Fruit fly (Drosophila melanogaster) whole organism, embryonic: ENCODE data around the gene CG11356.

Source experiments
- Abd-B ChIP-seq: fragments of 200-800 bp; sonication (Bioruptor generic); optimal IDR thresholded peaks from 2 replicates; lab custom pipeline; 2018; ENCODE audit warnings: missing biosample characterization, mild to moderate bottlenecking, missing genetic modification characterization, moderate library complexity
- Adf1 ChIP-seq: fragments of 200-800 bp; sonication (Bioruptor generic); IDR thresholded peaks from 2 replicates; pipeline ENCODE4 v1.3.6; 2022; ENCODE audit warnings: missing biosample characterization, missing genetic modification characterization
- Aef1 ChIP-seq: fragments of 200-800 bp; sonication (Bioruptor generic); IDR thresholded peaks from 3 replicates; pipeline ENCODE4 v1.3.6; 2022; ENCODE audit warnings: missing biosample characterization, missing genetic modification characterization
- B-H1 ChIP-seq: fragments of 200-800 bp; sonication (Bioruptor generic); IDR thresholded peaks from 3 replicates; pipeline ENCODE4 v1.3.6; 2022; ENCODE audit warnings: missing biosample characterization, missing genetic modification characterization
- CG12299 ChIP-seq: fragments of 200-800 bp; sonication (Bioruptor generic); optimal IDR thresholded peaks from 2 replicates; lab custom pipeline; 2018; ENCODE audit warnings: missing biosample characterization, mild to moderate bottlenecking, missing genetic modification characterization
- CG15601 ChIP-seq: fragments of 200-800 bp; sonication (Bioruptor generic); optimal IDR thresholded peaks from 3 replicates; lab custom pipeline; 2019; ENCODE audit warnings: missing biosample characterization, mild to moderate bottlenecking, missing genetic modification characterization, moderate library complexity
- CG17328 ChIP-seq: fragments of 200-800 bp; sonication (Bioruptor generic); IDR thresholded peaks from 2 replicates; pipeline ENCODE4 v1.3.6; 2022; ENCODE audit warnings: missing biosample characterization, missing genetic modification characterization
- CG17359 ChIP-seq: fragments of 200-800 bp; sonication (Bioruptor generic); optimal IDR thresholded peaks from 3 replicates; lab custom pipeline; 2018; ENCODE audit warnings: missing biosample characterization, mild to moderate bottlenecking, missing genetic modification characterization, moderate library complexity
- CG17829 ChIP-seq: fragments of 200-800 bp; optimal IDR thresholded peaks from 2 replicates; lab custom pipeline; 2019; ENCODE audit warnings: missing biosample characterization, mild to moderate bottlenecking, missing genetic modification characterization, moderate library complexity
- CG31388 ChIP-seq: fragments of 200-800 bp; sonication (Bioruptor generic); optimal IDR thresholded peaks from 2 replicates; lab custom pipeline; 2016; ENCODE audit warnings: missing biosample characterization, missing genetic modification characterization
- CG4328 ChIP-seq: fragments of 200-800 bp; sonication (Bioruptor generic); optimal IDR thresholded peaks from 3 replicates; lab custom pipeline; 2017; ENCODE audit warnings: missing biosample characterization, missing genetic modification reagents, missing genetic modification characterization
- CG4854 ChIP-seq: fragments of 200-800 bp; sonication (Bioruptor generic); optimal IDR thresholded peaks from 2 replicates; lab custom pipeline; 2016; ENCODE audit warnings: missing biosample characterization, missing genetic modification characterization, inconsistent platforms
- CG5180 ChIP-seq: fragments of 200-800 bp; sonication (Bioruptor generic); optimal IDR thresholded peaks from 3 replicates; lab custom pipeline; 2017; ENCODE audit warnings: missing biosample characterization, missing genetic modification characterization, mild to moderate bottlenecking, moderate library complexity, missing genetic modification reagents
- CG7556 ChIP-seq: fragments of 200-800 bp; sonication (Bioruptor generic); optimal IDR thresholded peaks from 2 replicates; lab custom pipeline; 2017; ENCODE audit warnings: missing biosample characterization, mild to moderate bottlenecking, missing genetic modification characterization
- CG9817 ChIP-seq: fragments of 200-800 bp; sonication (Bioruptor generic); optimal IDR thresholded peaks from 2 replicates; lab custom pipeline; 2018; ENCODE audit warnings: missing biosample characterization, mild to moderate bottlenecking, missing genetic modification characterization, moderate library complexity
- CG9932 ChIP-seq: fragments of 200-800 bp; sonication (Bioruptor generic); IDR thresholded peaks from 2 replicates; pipeline ENCODE4 v1.3.6; 2022; ENCODE audit warnings: missing biosample characterization, missing genetic modification characterization
- Dp ChIP-seq: fragments of 200-800 bp; sonication (Bioruptor generic); optimal IDR thresholded peaks from 2 replicates; lab custom pipeline; 2018; ENCODE audit warnings: missing biosample characterization, mild to moderate bottlenecking, missing genetic modification characterization, moderate library complexity
- H2.0 ChIP-seq: fragments of 200-800 bp; sonication (Bioruptor generic); IDR thresholded peaks from 2 replicates; pipeline ENCODE4 v1.3.6; 2022; ENCODE audit warnings: missing biosample characterization, missing genetic modification characterization
- Hand ChIP-seq: fragments of 200-800 bp; sonication (Bioruptor generic); optimal IDR thresholded peaks from 2 replicates; lab custom pipeline; 2017; ENCODE audit warnings: mild to moderate bottlenecking, missing biosample characterization, missing genetic modification reagents, missing genetic modification characterization
- HmgD ChIP-seq: fragments of 200-800 bp; sonication (Bioruptor generic); optimal IDR thresholded peaks from 3 replicates; lab custom pipeline; 2016; ENCODE audit warnings: missing biosample characterization, missing genetic modification characterization
- Hmr ChIP-seq: fragments of 200-800 bp; sonication (Bioruptor generic); optimal IDR thresholded peaks from 3 replicates; lab custom pipeline; 2017; ENCODE audit warnings: mild to moderate bottlenecking, missing biosample characterization, missing genetic modification reagents, missing genetic modification characterization
- MESR4 ChIP-seq: fragments of 200-800 bp; sonication (Bioruptor generic); optimal IDR thresholded peaks from 2 replicates; lab custom pipeline; 2018; ENCODE audit warnings: missing biosample characterization, mild to moderate bottlenecking, missing genetic modification characterization, moderate library complexity
- Nf-YC ChIP-seq: fragments of 200-800 bp; optimal IDR thresholded peaks from 3 replicates; lab custom pipeline; 2019; ENCODE audit warnings: missing biosample characterization, mild to moderate bottlenecking, missing genetic modification characterization, moderate library complexity
- Opbp ChIP-seq: fragments of 200-800 bp; sonication (Bioruptor generic); IDR thresholded peaks from 3 replicates; pipeline ENCODE4 v1.3.6; 2022; ENCODE audit warnings: missing biosample characterization, missing genetic modification characterization; ENCODE audit not compliant: partially characterized antibody
- Ravus ChIP-seq: fragments of 200-800 bp; sonication (Bioruptor generic); IDR thresholded peaks from 2 replicates; pipeline ENCODE4 v1.3.6; 2022; ENCODE audit warnings: missing biosample characterization, missing genetic modification characterization
- Sin3A ChIP-seq: fragments of >200 bp; optimal IDR thresholded peaks from 2 replicates; lab custom pipeline; 2018
- Sox102F ChIP-seq: fragments of 200-800 bp; sonication (Bioruptor generic); optimal IDR thresholded peaks from 2 replicates; lab custom pipeline; 2018; ENCODE audit warnings: missing biosample characterization, mild to moderate bottlenecking, missing genetic modification characterization, moderate library complexity
- amos ChIP-seq: fragments of 200-800 bp; sonication (Bioruptor generic); IDR thresholded peaks from 2 replicates; pipeline ENCODE4 v1.3.6; 2022; ENCODE audit warnings: missing biosample characterization, missing genetic modification characterization; ENCODE audit not compliant: partially characterized antibody
- bsh ChIP-seq, 2 experiments: fragments of 200-800 bp; sonication (Bioruptor generic); optimal IDR thresholded peaks; 2 replicates each; lab custom pipeline; 2017 to 2018; ENCODE audit warnings: mild to moderate bottlenecking in 2 of 2, missing biosample characterization in 2 of 2, missing genetic modification characterization in 2 of 2, moderate library complexity in 1 of 2
- btn ChIP-seq: fragments of 200-800 bp; sonication (Bioruptor generic); optimal IDR thresholded peaks from 2 replicates; lab custom pipeline; 2016; ENCODE audit warnings: missing biosample characterization, missing genetic modification characterization
- cad ChIP-seq: fragments of >200 bp; optimal IDR thresholded peaks from 2 replicates; lab custom pipeline; 2017; ENCODE audit warnings: missing biosample characterization, missing genetic modification characterization
- chif ChIP-seq, 2 experiments: fragments of 200-800 bp; sonication (Bioruptor generic); optimal IDR thresholded peaks; 3 replicates each; lab custom pipeline; 2016; ENCODE audit warnings: missing biosample characterization in 2 of 2, missing genetic modification characterization in 2 of 2
- da ChIP-seq: fragments of 200-800 bp; sonication (Bioruptor generic); optimal IDR thresholded peaks from 2 replicates; lab custom pipeline; 2016; ENCODE audit warnings: missing biosample characterization, missing genetic modification characterization
- dm ChIP-seq: fragments of 200-800 bp; sonication (Bioruptor generic); optimal IDR thresholded peaks from 3 replicates; lab custom pipeline; 2016; ENCODE audit warnings: missing biosample characterization, missing genetic modification characterization
- dmrt11E ChIP-seq: fragments of 200-800 bp; sonication (Bioruptor generic); optimal IDR thresholded peaks from 3 replicates; lab custom pipeline; 2018; ENCODE audit warnings: missing biosample characterization, mild to moderate bottlenecking, missing genetic modification characterization, moderate library complexity
- fd64A ChIP-seq: fragments of 200-800 bp; sonication (Bioruptor generic); optimal IDR thresholded peaks from 3 replicates; lab custom pipeline; 2018; ENCODE audit warnings: missing biosample characterization, mild to moderate bottlenecking, missing genetic modification characterization
- luna ChIP-seq: fragments of 200-800 bp; sonication (Bioruptor generic); optimal IDR thresholded peaks from 2 replicates; lab custom pipeline; 2016; ENCODE audit warnings: missing biosample characterization, missing genetic modification characterization
- p53 ChIP-seq: fragments of 200-800 bp; sonication (Bioruptor generic); optimal IDR thresholded peaks from 2 replicates; lab custom pipeline; 2016; ENCODE audit warnings: missing biosample characterization, missing genetic modification characterization
- pan ChIP-seq, 4 experiments: fragments of >200 bp in 3 of 4; fragments of 200-800 bp in 1 of 4; sonication (Bioruptor generic) in 1 of 4; optimal IDR thresholded peaks in 3 of 4; IDR thresholded peaks in 1 of 4; 2 replicates each; pipeline versions ENCODE4 v1.3.6 to Lab custom; 2017 to 2022; ENCODE audit warnings: missing biosample characterization in 2 of 4, missing genetic modification characterization in 2 of 4, mixed read lengths in 1 of 4
- phol ChIP-seq: fragments of 200-800 bp; sonication (Bioruptor generic); optimal IDR thresholded peaks from 3 replicates; lab custom pipeline; 2018; ENCODE audit warnings: missing biosample characterization, mild to moderate bottlenecking, missing genetic modification characterization, moderate library complexity
- ro ChIP-seq: fragments of 200-800 bp; sonication (Bioruptor generic); IDR thresholded peaks from 2 replicates; pipeline ENCODE4 v1.3.6; 2022; ENCODE audit warnings: missing biosample characterization, missing genetic modification characterization
- run ChIP-seq: fragments of 200-800 bp; sonication (Bioruptor generic); optimal IDR thresholded peaks from 3 replicates; lab custom pipeline; 2018; ENCODE audit warnings: missing biosample characterization, mild to moderate bottlenecking, missing genetic modification characterization
- salm ChIP-seq: fragments of 200-800 bp; sonication (Bioruptor generic); optimal IDR thresholded peaks from 2 replicates; lab custom pipeline; 2018; ENCODE audit warnings: missing biosample characterization, mild to moderate bottlenecking, missing genetic modification characterization
- sens ChIP-seq: fragments of 200-800 bp; sonication (Bioruptor generic); peaks from one replicate; lab custom pipeline; 2016; ENCODE audit warnings: missing biosample characterization, missing genetic modification characterization
- sim ChIP-seq: fragments of 200-800 bp; sonication (Bioruptor generic); IDR thresholded peaks from 2 replicates; pipeline ENCODE4 v1.3.6; 2022; ENCODE audit warnings: missing biosample characterization, missing genetic modification characterization
- slbo ChIP-seq: fragments of 200-800 bp; sonication (Bioruptor generic); IDR thresholded peaks from 2 replicates; pipeline ENCODE4 v1.3.6; 2022; ENCODE audit warnings: missing biosample characterization, missing genetic modification characterization
- tap ChIP-seq: fragments of 200-800 bp; optimal IDR thresholded peaks from 3 replicates; lab custom pipeline; 2019; ENCODE audit warnings: missing biosample characterization, mild to moderate bottlenecking, missing genetic modification characterization, moderate library complexity
- ttk ChIP-seq: fragments of 200-800 bp; sonication (Bioruptor generic); IDR thresholded peaks from 2 replicates; pipeline ENCODE4 v2.1.2; 2022; ENCODE audit warnings: missing biosample characterization, missing genetic modification characterization
- unpg ChIP-seq: fragments of 200-800 bp; sonication (Bioruptor generic); optimal IDR thresholded peaks from 3 replicates; lab custom pipeline; 2018; ENCODE audit warnings: missing biosample characterization, mild to moderate bottlenecking, missing genetic modification characterization, moderate library complexity
- usp ChIP-seq: fragments of >200 bp; optimal IDR thresholded peaks from 2 replicates; lab custom pipeline; 2017; ENCODE audit warnings: missing biosample characterization, missing genetic modification characterization
- yki ChIP-seq: fragments of >200 bp; optimal IDR thresholded peaks from 3 replicates; lab custom pipeline; 2018
- z ChIP-seq: fragments of 200-800 bp; sonication (Bioruptor generic); IDR thresholded peaks from 3 replicates; pipeline ENCODE4 v1.3.6; 2022; ENCODE audit warnings: missing biosample characterization, missing genetic modification characterization

The CG11356 gene

DNA sequence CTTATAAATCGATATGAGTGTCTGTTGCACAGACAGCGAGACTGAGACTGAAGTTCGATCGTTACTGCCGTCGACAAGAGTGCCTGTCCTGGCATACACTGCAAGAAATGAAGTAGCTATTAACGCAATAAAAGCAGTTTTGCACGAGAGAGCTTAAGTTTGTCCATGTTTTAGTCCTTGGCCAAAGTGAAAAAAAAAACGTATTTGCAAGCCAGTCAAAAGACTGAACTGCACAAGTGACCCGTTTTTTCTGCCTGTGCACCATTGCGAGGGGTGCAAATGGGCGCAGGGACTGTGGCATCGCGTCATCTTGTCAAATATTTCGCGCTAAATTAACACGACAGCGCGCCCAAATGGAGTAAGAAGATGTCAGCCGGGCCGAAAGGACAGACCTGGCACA lies 28.1 kb downstream of the CG11356 start (continued):
- TF ChIP-seq phol (peak; percentile 38), usp (GFP tag; lab: Kevin White, UChicago) (no peak), Opbp (GFP tag; lab: Robert Waterston, UW) (no peak), CG4328 (GFP tag; lab: Kevin White, UChicago) (no peak), CG17328 (GFP tag; lab: Robert Waterston, UW) (0 out of 2 replicates have a peak, but pooled peaks have one; percentile 28), CG7556 (GFP tag; lab: Kevin White, UChicago) (no peak), sens (GFP tag; lab: Kevin White, UChicago) (peak; percentile 75), run (tag; lab: Kevin White, UChicago) (no peak), B-H1 (GFP tag; lab: Robert Waterston, UW) (no peak), HmgD (GFP tag; lab: Kevin White, UChicago) (no peak), Nf-YC (no peak), amos (no peak), ro (GFP tag; lab: Robert Waterston, UW) (no peak), Aef1 (GFP tag; lab: Robert Waterston, UW) (no peak), Hand (GFP tag; lab: Kevin White, UChicago) (no peak), pan (optimal IDR thresholded peaks at IDR 0.05; lab: Kevin White, UChicago) (no peak), pan (GFP tag; optimal IDR thresholded peaks at IDR 0.05 in 1 of 2, IDR thresholded peaks at IDR 0.05 in 1 of 2) (no peak), Sin3A (lab: Kevin White, UChicago) (no peak), p53 (GFP tag; lab: Kevin White, UChicago) (no peak), z (GFP tag; lab: Robert Waterston, UW) (no peak), sim (GFP tag; lab: Robert Waterston, UW) (no peak), CG9932 (GFP tag; lab: Robert Waterston, UW) (no peak), CG5180 (GFP tag; lab: Kevin White, UChicago) (no peak), fd64A (GFP tag; lab: Kevin White, UChicago) (no peak), Hmr (GFP tag; lab: Kevin White, UChicago) (peak; percentile 15), unpg (GFP tag; lab: Kevin White, UChicago) (peak; percentile 10), H2.0 (no peak), yki (lab: Kevin White, UChicago) (no peak), dmrt11E (tag; lab: Kevin White, UChicago) (peak; percentile 33), Abd-B (GFP tag; lab: Kevin White, UChicago) (no peak), Ravus (GFP tag; lab: Robert Waterston, UW) (no peak), btn (GFP tag; lab: Kevin White, UChicago) (no peak), Sox102F (GFP tag; lab: Kevin White, UChicago) (peak; percentile 18), chif (GFP tag; optimal IDR thresholded peaks at IDR 0.05; lab: Kevin White, UChicago) (peak in 1 of 2 experiments; percentile 15), Dp (GFP tag; lab: Kevin White, UChicago) (no peak), ttk (GFP tag; lab: Robert Waterston, UW) (0 out of 2 replicates have a peak, but pooled peaks have one; percentile 20), CG17829 (no peak), tap (no peak), bsh (GFP tag; optimal IDR thresholded peaks at IDR 0.05; lab: Kevin White, UChicago) (peak in 1 of 2 experiments; percentile 38), CG15601 (tag; lab: Kevin White, UChicago) (no peak), dm (GFP tag; lab: Kevin White, UChicago) (no peak), da (GFP tag; lab: Kevin White, UChicago) (no peak), CG12299 (no peak), cad (GFP tag; lab: Kevin White, UChicago) (no peak), CG17359 (peak; percentile 10), luna (GFP tag; lab: Kevin White, UChicago) (no peak), CG4854 (GFP tag; lab: Kevin White, UChicago) (no peak), salm (no peak), CG9817 (tag; lab: Kevin White, UChicago) (no peak), CG31388 (GFP tag; lab: Kevin White, UChicago) (no peak), slbo (GFP tag; lab: Robert Waterston, UW) (no peak), Adf1 (GFP tag; lab: Robert Waterston, UW) (no peak), MESR4 (no peak)
